Fruit fly (Drosophila melanogaster): Measurements from ENCODE around the gene Cox10.

- TF ChIP-seq pan (optimal IDR thresholded peaks at IDR 0.05) (no peak), psq (optimal IDR thresholded peaks at IDR 0.05) (no peak), CG8478 (optimal IDR thresholded peaks at IDR 0.05) (no peak), usp (GFP tag; optimal IDR thresholded peaks at IDR 0.05) (no peak)
Measured at dm6 chr2L:10378631-10379030, 47.4 kb downstream of the Cox10 start.
